Worm (Caenorhabditis elegans): ENCODE measurements around the gene xol-1.

Gene xol-1

ce11 chrX:8026709-8027108 lies 14.4 kb upstream of the xol-1 start:
- TF ChIP-seq nhr-23 (tag; optimal IDR thresholded peaks at IDR 0.05) (peak; percentile 2), elt-2 (tag; optimal IDR thresholded peaks at IDR 0.05) (peak; percentile 37), nhr-43 (tag; optimal IDR thresholded peaks at IDR 0.05; ENCODE audit: poor library complexity, severe bottlenecking) (peak; percentile 35), eor-1 (tag; optimal IDR thresholded peaks at IDR 0.05) (no peak), nfya-1 (tag; optimal IDR thresholded peaks at IDR 0.05; ENCODE audit: insufficient read depth) (peak; percentile 13), nhr-237 (tag; optimal IDR thresholded peaks at IDR 0.05) (no peak), fkh-10 (GFP tag; optimal IDR thresholded peaks at IDR 0.05) (no peak), pha-4 (tag; optimal IDR thresholded peaks at IDR 0.05) (peak; percentile 37), nhr-28 (tag; optimal IDR thresholded peaks at IDR 0.05) (no peak), nhr-76 (tag; optimal IDR thresholded peaks at IDR 0.05) (no peak)

DNA sequence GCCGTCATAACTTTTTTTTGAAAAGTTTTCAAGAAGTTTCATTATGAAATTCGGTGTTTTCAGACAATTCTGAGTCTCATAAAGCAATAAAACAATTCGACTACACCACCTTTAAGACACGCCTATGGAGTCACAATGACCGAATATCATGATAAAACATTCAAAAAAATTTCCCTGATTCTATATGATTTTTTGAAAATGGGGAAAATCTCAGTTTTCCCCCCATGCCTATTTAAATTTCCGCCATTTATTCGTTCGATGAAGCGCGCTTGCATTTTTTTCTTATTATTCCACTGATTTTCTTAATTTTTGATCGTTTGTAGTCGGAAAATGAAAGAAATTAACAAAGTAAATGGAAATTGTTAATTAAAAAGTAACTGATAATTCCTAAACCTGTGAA lies 13.6 kb upstream of the xol-1 start:
- TF ChIP-seq mml-1 (tag; optimal IDR thresholded peaks at IDR 0.05): no peak
- TF ChIP-seq ztf-11 (tag; optimal IDR thresholded peaks at IDR 0.05): no peak
- no peak for TF ChIP-seq nhr-25 (tag; optimal IDR thresholded peaks at IDR 0.05)
- TF ChIP-seq hmg-11 (tag; optimal IDR thresholded peaks at IDR 0.05): no peak
- no peak for TF ChIP-seq fkh-10 (GFP tag; optimal IDR thresholded peaks at IDR 0.05)
- no peak for TF ChIP-seq sea-2 (GFP tag; optimal IDR thresholded peaks at IDR 0.05)
- TF ChIP-seq elt-1 (tag; optimal IDR thresholded peaks at IDR 0.05): no peak
- TF ChIP-seq lin-15B (tag; optimal IDR thresholded peaks at IDR 0.05): no peak
- no peak for TF ChIP-seq pqm-1 (tag; optimal IDR thresholded peaks at IDR 0.05)
- no peak for TF ChIP-seq nfya-1 (tag; optimal IDR thresholded peaks at IDR 0.05; ENCODE audit: insufficient read depth)
- no peak for TF ChIP-seq ZK546.5 (tag; optimal IDR thresholded peaks at IDR 0.05)
- no peak for TF ChIP-seq nhr-76 (tag; optimal IDR thresholded peaks at IDR 0.05)

- TF ChIP-seq nhr-25 (tag; optimal IDR thresholded peaks at IDR 0.05) (peak; percentile 86), ztf-4 (tag; optimal IDR thresholded peaks at IDR 0.05) (no peak), tbx-2 (tag; optimal IDR thresholded peaks at IDR 0.05) (peak; percentile 50), nhr-237 (tag; optimal IDR thresholded peaks at IDR 0.05) (no peak), nhr-23 (tag; optimal IDR thresholded peaks at IDR 0.05) (peak; percentile 87), egl-27 (tag; optimal IDR thresholded peaks at IDR 0.05) (peak; percentile 56), daf-12 (tag; optimal IDR thresholded peaks at IDR 0.05) (no peak), nhr-76 (tag; optimal IDR thresholded peaks at IDR 0.05) (no peak), fos-1 (tag; optimal IDR thresholded peaks at IDR 0.05) (no peak), pqm-1 (tag; optimal IDR thresholded peaks at IDR 0.05) (no peak), egl-5 (tag; optimal IDR thresholded peaks at IDR 0.05) (no peak), pha-4 (tag; optimal IDR thresholded peaks at IDR 0.05) (peak; percentile 90), jun-1 (tag; optimal IDR thresholded peaks at IDR 0.05) (peak; percentile 66), lin-39 (tag; optimal IDR thresholded peaks at IDR 0.05) (peak; percentile 47), lsy-12 (tag; optimal IDR thresholded peaks at IDR 0.05) (peak; percentile 22), snpc-4 (tag; optimal IDR thresholded peaks at IDR 0.05) (peak; percentile 56), elt-1 (tag; optimal IDR thresholded peaks at IDR 0.05) (no peak), nfya-1 (tag; optimal IDR thresholded peaks at IDR 0.05; ENCODE audit: insufficient read depth) (peak; percentile 61), nhr-77 (tag; optimal IDR thresholded peaks at IDR 0.05) (no peak), ceh-28 (tag; optimal IDR thresholded peaks at IDR 0.05) (peak; percentile 81), hmg-11 (tag; optimal IDR thresholded peaks at IDR 0.05) (peak; percentile 51), ceh-82 (tag; optimal IDR thresholded peaks at IDR 0.05) (no peak), lin-15B (tag; optimal IDR thresholded peaks at IDR 0.05) (peak; percentile 50), ceh-16 (tag; optimal IDR thresholded peaks at IDR 0.05) (no peak), elt-2 (tag; optimal IDR thresholded peaks at IDR 0.05) (peak; percentile 5), nhr-28 (tag; optimal IDR thresholded peaks at IDR 0.05) (no peak)
Observed at ce11 chrX:8029080-8029479, 12.0 kb upstream of the xol-1 start, which contains the start of gene C34D10.1. TSS of gene C34D10.1 (plus strand) at chrX:8029479.

DNA sequence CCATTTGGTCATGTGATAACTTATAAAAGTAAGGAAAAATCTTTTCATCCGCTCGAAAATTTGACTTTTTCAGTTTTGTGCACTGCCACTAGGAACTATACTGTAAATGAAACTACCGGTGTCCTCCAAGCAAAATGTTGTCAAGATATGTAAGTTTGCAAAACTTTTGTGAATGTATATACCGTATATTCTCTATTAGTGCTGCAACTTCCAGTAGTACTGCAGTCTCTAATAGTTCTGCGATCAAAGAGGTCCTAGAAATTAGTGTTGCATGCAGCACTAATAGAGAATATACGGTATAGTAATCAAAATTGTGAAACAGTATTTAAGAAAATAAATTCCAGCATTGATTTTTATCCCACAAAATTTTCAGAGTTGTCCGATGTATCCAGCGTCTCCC lies 11.1 kb upstream of the xol-1 start:
- TF ChIP-seq nhr-237 (tag; optimal IDR thresholded peaks at IDR 0.05) (no peak), mml-1 (tag; optimal IDR thresholded peaks at IDR 0.05) (no peak), tbx-2 (tag; optimal IDR thresholded peaks at IDR 0.05) (no peak)

- TF ChIP-seq daf-12 (tag; optimal IDR thresholded peaks at IDR 0.05) (peak; percentile 72), fos-1 (tag; optimal IDR thresholded peaks at IDR 0.05) (peak; percentile 88), lin-39 (tag; optimal IDR thresholded peaks at IDR 0.05) (peak; percentile 96), egl-5 (tag; optimal IDR thresholded peaks at IDR 0.05) (peak; percentile 59), mdl-1 (tag; optimal IDR thresholded peaks at IDR 0.05) (peak; percentile 84), ceh-9 (tag; optimal IDR thresholded peaks at IDR 0.05) (no peak), R02D3.7 (tag; optimal IDR thresholded peaks at IDR 0.05) (peak; percentile 92), nhr-25 (tag; optimal IDR thresholded peaks at IDR 0.05) (peak; percentile 99), ceh-82 (tag; optimal IDR thresholded peaks at IDR 0.05) (peak; percentile 98), ceh-28 (tag; optimal IDR thresholded peaks at IDR 0.05) (peak; percentile 100), fkh-2 (tag; optimal IDR thresholded peaks at IDR 0.05) (peak; percentile 24), elt-3 (tag; optimal IDR thresholded peaks at IDR 0.05) (peak; percentile 75 to 97 (median 90)), jun-1 (tag; optimal IDR thresholded peaks at IDR 0.05) (peak; percentile 99), unc-62 (GFP tag; optimal IDR thresholded peaks at IDR 0.05) (peak; percentile 91), lsy-12 (tag; optimal IDR thresholded peaks at IDR 0.05) (peak; percentile 97), nhr-67 (tag; optimal IDR thresholded peaks at IDR 0.05) (no peak), tbx-2 (tag; optimal IDR thresholded peaks at IDR 0.05) (peak; percentile 99), nhr-23 (tag; optimal IDR thresholded peaks at IDR 0.05) (peak; percentile 100), ztf-11 (tag; optimal IDR thresholded peaks at IDR 0.05) (peak; percentile 68), elt-2 (tag; optimal IDR thresholded peaks at IDR 0.05) (peak; percentile 84), ztf-4 (tag; optimal IDR thresholded peaks at IDR 0.05) (peak; percentile 94), egl-27 (tag; optimal IDR thresholded peaks at IDR 0.05) (peak; percentile 91), nhr-76 (tag; optimal IDR thresholded peaks at IDR 0.05) (peak; percentile 91), ZK546.5 (tag; optimal IDR thresholded peaks at IDR 0.05) (peak; percentile 66)
Observed at ce11 chrX:8036219-8036883, 4.8 kb upstream of the xol-1 start.

Measured in whole organism, L3 larva.